Worm (Caenorhabditis elegans) whole organism, late embryonic: ENCODE results near the gene col-79.
A peak's percentile ranks its signal among the peaks of the same experiment; 100 is the strongest.

Source experiments
- C08G9.2 ChIP-seq: sonication (generic microtip); optimal IDR thresholded peaks from 2 replicates; lab custom pipeline; 2016; ENCODE audit warnings: mild to moderate bottlenecking, missing genetic modification characterization, moderate library complexity, missing compliant biosample characterization
- T23F11.4 ChIP-seq: fragments of 200-800 bp; sonication (Bioruptor generic); optimal IDR thresholded peaks from 2 replicates; lab custom pipeline; 2018; ENCODE audit warnings: mild to moderate bottlenecking, missing genetic modification characterization, missing compliant biosample characterization
- Y22D7AL.16 ChIP-seq: sonication (generic microtip); optimal IDR thresholded peaks from 2 replicates; lab custom pipeline; 2016; ENCODE audit warnings: missing genetic modification characterization, missing compliant biosample characterization
- ahr-1 ChIP-seq: sonication (generic microtip); optimal IDR thresholded peaks from 2 replicates; lab custom pipeline; 2016; ENCODE audit warnings: missing genetic modification characterization, missing compliant biosample characterization
- ceh-14 ChIP-seq: sonication (generic microtip); optimal IDR thresholded peaks from 2 replicates; lab custom pipeline; 2016; ENCODE audit warnings: missing genotype, missing genetic modification characterization, missing compliant biosample characterization
- ceh-2 ChIP-seq: sonication (generic microtip); optimal IDR thresholded peaks from 2 replicates; lab custom pipeline; 2016; ENCODE audit warnings: missing genotype, missing genetic modification characterization, missing compliant biosample characterization
- ceh-22 ChIP-seq: sonication (generic microtip); optimal IDR thresholded peaks from 2 replicates; lab custom pipeline; 2017; ENCODE audit warnings: missing biosample characterization, missing genetic modification characterization
- ceh-30 ChIP-seq: fragments of 150-350 bp; optimal IDR thresholded peaks from 2 replicates; lab custom pipeline; 2014; ENCODE audit warnings: missing biosample characterization, missing genetic modification characterization
- ceh-31 ChIP-seq: sonication (generic microtip); optimal IDR thresholded peaks from 2 replicates; lab custom pipeline; 2016; ENCODE audit warnings: missing genetic modification characterization, missing compliant biosample characterization
- ceh-45 ChIP-seq: fragments of 200-800 bp; sonication (Bioruptor generic); IDR thresholded peaks from 2 replicates; pipeline ENCODE4 v1.3.6; 2022; ENCODE audit warnings: missing genetic modification reagents, missing genetic modification characterization, missing compliant biosample characterization
- ceh-6 ChIP-seq: fragments of 200-800 bp; sonication (Bioruptor generic); optimal IDR thresholded peaks from 2 replicates; lab custom pipeline; 2018; ENCODE audit warnings: mild to moderate bottlenecking, missing genetic modification characterization, missing compliant biosample characterization
- ceh-9 ChIP-seq: sonication (generic microtip); optimal IDR thresholded peaks from 2 replicates; lab custom pipeline; 2016; ENCODE audit warnings: mild to moderate bottlenecking, missing genetic modification characterization, inconsistent platforms, missing compliant biosample characterization
- che-1 ChIP-seq: sonication (generic microtip); optimal IDR thresholded peaks from 2 replicates; lab custom pipeline; 2016; ENCODE audit warnings: mild to moderate bottlenecking, missing genetic modification characterization, missing compliant biosample characterization
- dmd-4 ChIP-seq: sonication (generic microtip); optimal IDR thresholded peaks from 2 replicates; lab custom pipeline; 2016; ENCODE audit warnings: borderline replicate concordance, missing genetic modification characterization, missing compliant biosample characterization
- elt-2 ChIP-seq: sonication (generic microtip); optimal IDR thresholded peaks from 2 replicates; lab custom pipeline; 2016; ENCODE audit warnings: missing genetic modification reagents, missing genetic modification characterization, missing compliant biosample characterization
- elt-4 ChIP-seq: sonication (generic microtip); optimal IDR thresholded peaks from 2 replicates; lab custom pipeline; 2016; ENCODE audit warnings: missing genetic modification characterization, missing compliant biosample characterization
- ets-4 ChIP-seq: sonication (generic microtip); optimal IDR thresholded peaks from 2 replicates; lab custom pipeline; 2016; ENCODE audit warnings: missing genetic modification characterization, missing compliant biosample characterization
- fkh-10 ChIP-seq: fragments of 150-350 bp; optimal IDR thresholded peaks from 2 replicates; lab custom pipeline; 2014; ENCODE audit warnings: missing biosample characterization, missing genetic modification reagents, missing genetic modification characterization
- gmeb-2 ChIP-seq: sonication (generic microtip); optimal IDR thresholded peaks from 2 replicates; lab custom pipeline; 2016; ENCODE audit warnings: missing genetic modification characterization, inconsistent platforms, missing compliant biosample characterization
- hlh-15 ChIP-seq: sonication (generic microtip); optimal IDR thresholded peaks from 2 replicates; lab custom pipeline; 2016; ENCODE audit warnings: missing genetic modification characterization, missing compliant biosample characterization
- hlh-8 ChIP-seq: sonication (generic microtip); optimal IDR thresholded peaks from 2 replicates; lab custom pipeline; 2016; ENCODE audit warnings: missing genotype, missing genetic modification characterization, missing compliant biosample characterization
- madf-2 ChIP-seq: sonication (generic microtip); optimal IDR thresholded peaks from 2 replicates; lab custom pipeline; 2017; ENCODE audit warnings: missing genetic modification characterization, missing compliant biosample characterization
- npax-4 ChIP-seq: sonication (generic microtip); optimal IDR thresholded peaks from 2 replicates; lab custom pipeline; 2016; ENCODE audit warnings: missing genetic modification characterization, missing compliant biosample characterization
- pax-1 ChIP-seq: fragments of 150-350 bp; optimal IDR thresholded peaks from 2 replicates; lab custom pipeline; 2014; ENCODE audit warnings: missing biosample characterization, missing genetic modification characterization
- ref-2 ChIP-seq: sonication (generic microtip); optimal IDR thresholded peaks from 2 replicates; lab custom pipeline; 2016; ENCODE audit warnings: missing genetic modification characterization, missing compliant biosample characterization
- sox-4 ChIP-seq: sonication (generic microtip); optimal IDR thresholded peaks from 2 replicates; lab custom pipeline; 2017; ENCODE audit warnings: mild to moderate bottlenecking, missing genetic modification characterization, inconsistent platforms, missing compliant biosample characterization
- syd-9 ChIP-seq: sonication (generic microtip); optimal IDR thresholded peaks from 2 replicates; lab custom pipeline; 2016; ENCODE audit warnings: mild to moderate bottlenecking, missing genetic modification characterization, moderate library complexity, missing compliant biosample characterization
- tbx-2 ChIP-seq: sonication (generic microtip); optimal IDR thresholded peaks from 2 replicates; lab custom pipeline; 2016; ENCODE audit warnings: missing genetic modification characterization, missing compliant biosample characterization
- tbx-7 ChIP-seq: sonication (generic microtip); optimal IDR thresholded peaks from 2 replicates; lab custom pipeline; 2016; ENCODE audit warnings: missing genotype, missing genetic modification characterization, missing compliant biosample characterization
- unc-3 ChIP-seq, 2 experiments: fragments of 200-800 bp in 1 of 2; sonication (Bioruptor generic) in 1 of 2; sonication (generic microtip) in 1 of 2; conservative IDR thresholded peaks in 1 of 2; optimal IDR thresholded peaks in 1 of 2; 2 replicates each; pipeline versions ENCODE4 v1.3.6 to Lab custom; 2016 to 2022; ENCODE audit warnings: missing compliant biosample characterization in 2 of 2, missing genetic modification characterization in 2 of 2, missing genetic modification reagents in 1 of 2
- unc-42 ChIP-seq: sonication (generic microtip); optimal IDR thresholded peaks from 2 replicates; lab custom pipeline; 2016; ENCODE audit warnings: missing genotype, missing genetic modification characterization, missing compliant biosample characterization
- unc-55 ChIP-seq: sonication (generic microtip); optimal IDR thresholded peaks from 2 replicates; lab custom pipeline; 2017; ENCODE audit warnings: missing biosample characterization, missing genetic modification reagents, missing genetic modification characterization
- zip-5 ChIP-seq: sonication (generic microtip); optimal IDR thresholded peaks from 2 replicates; lab custom pipeline; 2016; ENCODE audit warnings: missing genetic modification characterization, missing compliant biosample characterization
- ztf-16 ChIP-seq: sonication (generic microtip); optimal IDR thresholded peaks from 2 replicates; lab custom pipeline; 2017; ENCODE audit warnings: missing genetic modification characterization, missing compliant biosample characterization

The col-79 gene

DNA sequence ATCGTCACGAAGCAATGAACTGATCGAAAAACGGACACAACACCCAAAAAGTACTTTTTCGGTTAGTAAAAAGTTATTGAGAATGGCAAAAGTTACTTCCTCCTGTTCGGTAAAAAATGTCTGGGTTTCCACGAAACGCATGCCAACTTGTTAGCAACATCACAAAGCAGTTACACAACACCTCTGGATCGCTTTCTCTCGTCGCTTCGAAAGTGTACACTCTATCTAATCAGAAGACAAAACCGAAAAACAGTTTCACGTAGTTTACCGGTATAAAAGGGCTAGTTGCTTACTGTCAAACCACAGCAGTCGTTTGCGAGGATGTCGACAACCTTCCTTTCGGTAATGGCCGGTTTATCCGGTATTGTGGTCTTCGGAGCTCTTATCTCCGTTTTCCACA, 3.5 kb downstream of the col-79 start, which contains the start of gene col-80:
Gene col-80, plus strand, starts transcription at position 301 of the 400 bp plus-strand sequence.
- TF ChIP-seq ceh-6 (GFP tag; lab: Kevin White, UChicago) (no peak), ceh-45 (no peak), pax-1 (tag; lab: Kevin White, UChicago) (no peak), ahr-1 (tag; lab: Kevin White, UChicago) (no peak), unc-3 (GFP tag; conservative IDR thresholded peaks at IDR 0.05; lab: Robert Waterston, UW) (no peak), unc-3 (tag; optimal IDR thresholded peaks at IDR 0.05; lab: Kevin White, UChicago) (no peak), npax-4 (no peak), fkh-10 (GFP tag; lab: Kevin White, UChicago) (no peak)

DNA sequence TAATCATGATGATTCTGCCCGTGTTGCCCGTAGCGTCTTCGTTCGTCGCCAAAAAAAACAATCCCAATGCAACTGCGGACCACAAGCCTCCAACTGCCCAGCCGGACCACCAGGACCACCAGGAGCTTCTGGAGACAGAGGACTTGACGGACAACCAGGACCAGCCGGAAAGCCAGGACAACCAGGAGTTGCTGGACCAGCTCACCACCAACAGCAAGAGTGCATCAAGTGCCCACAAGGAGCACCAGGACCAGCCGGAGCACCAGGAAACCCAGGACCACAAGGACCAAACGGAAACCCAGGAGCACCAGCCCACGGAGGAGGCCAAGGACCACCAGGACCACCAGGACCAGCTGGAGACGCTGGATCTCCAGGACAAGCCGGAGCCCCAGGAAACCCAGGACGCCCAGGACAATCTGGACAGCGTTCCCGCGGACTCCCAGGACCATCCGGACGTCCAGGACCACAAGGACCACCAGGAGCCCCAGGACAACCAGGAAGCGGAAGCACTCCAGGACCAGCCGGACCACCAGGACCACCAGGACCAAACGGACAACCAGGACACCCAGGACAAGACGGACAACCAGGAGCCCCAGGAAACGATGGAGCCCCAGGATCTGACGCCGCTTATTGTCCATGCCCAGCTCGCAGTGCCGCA, 4.2 kb downstream of the col-79 start:
- TF ChIP-seq syd-9 = peak; percentile 5
- TF ChIP-seq elt-4 (tag; lab: Kevin White, UChicago) = peak; percentile 85
- TF ChIP-seq ahr-1 (tag; lab: Kevin White, UChicago) = no peak
- no peak for TF ChIP-seq dmd-4 (tag; lab: Kevin White, UChicago)
- TF ChIP-seq, all 69 proteins: peak for 2

DNA sequence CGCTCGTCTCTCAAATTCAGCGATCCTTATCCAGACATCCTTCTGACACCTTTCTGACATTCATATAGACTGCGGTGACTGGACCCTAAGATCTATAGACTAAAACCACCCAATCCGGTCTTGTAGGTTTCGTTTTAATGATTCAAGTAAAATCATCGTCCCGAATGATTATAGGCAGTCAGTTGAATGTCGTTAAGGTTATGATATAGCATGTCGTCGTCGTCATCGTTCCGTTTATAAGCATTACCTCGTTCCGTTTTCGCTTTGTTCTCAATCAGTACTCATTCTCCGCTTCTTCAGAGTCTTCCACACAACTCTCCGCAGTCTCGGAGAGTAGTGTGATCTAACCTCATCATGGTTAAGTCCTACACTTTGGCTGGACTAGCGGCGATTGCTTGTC, 5.2 kb downstream of the col-79 start, which contains the start of gene bli-1:
Gene bli-1, plus strand, starts transcription at position 301 of the 400 bp plus-strand sequence.
- TF ChIP-seq dmd-4 (tag; lab: Kevin White, UChicago) = no peak
- TF ChIP-seq zip-5 (tag; lab: Kevin White, UChicago) = no peak
- TF ChIP-seq ceh-9 (tag; lab: Kevin White, UChicago) = no peak
- no peak for TF ChIP-seq C08G9.2 (tag; lab: Kevin White, UChicago)
- TF ChIP-seq hlh-15 = no peak
- TF ChIP-seq ceh-22 = no peak
- TF ChIP-seq ceh-14 (tag; lab: Kevin White, UChicago) = no peak
- no peak for TF ChIP-seq gmeb-2 (tag; lab: Kevin White, UChicago)
- TF ChIP-seq tbx-7 (tag; lab: Kevin White, UChicago) = no peak
- TF ChIP-seq ceh-30 (tag; lab: Kevin White, UChicago) = no peak
- TF ChIP-seq sox-4 = no peak
- TF ChIP-seq ceh-6 (GFP tag; lab: Kevin White, UChicago) = no peak
- no peak for TF ChIP-seq ztf-16 (tag; lab: Kevin White, UChicago)
- no peak for TF ChIP-seq pax-1 (tag; lab: Kevin White, UChicago)
- TF ChIP-seq elt-2 (tag; lab: Kevin White, UChicago) = no peak
- TF ChIP-seq, all 69 proteins: peak for 0

DNA sequence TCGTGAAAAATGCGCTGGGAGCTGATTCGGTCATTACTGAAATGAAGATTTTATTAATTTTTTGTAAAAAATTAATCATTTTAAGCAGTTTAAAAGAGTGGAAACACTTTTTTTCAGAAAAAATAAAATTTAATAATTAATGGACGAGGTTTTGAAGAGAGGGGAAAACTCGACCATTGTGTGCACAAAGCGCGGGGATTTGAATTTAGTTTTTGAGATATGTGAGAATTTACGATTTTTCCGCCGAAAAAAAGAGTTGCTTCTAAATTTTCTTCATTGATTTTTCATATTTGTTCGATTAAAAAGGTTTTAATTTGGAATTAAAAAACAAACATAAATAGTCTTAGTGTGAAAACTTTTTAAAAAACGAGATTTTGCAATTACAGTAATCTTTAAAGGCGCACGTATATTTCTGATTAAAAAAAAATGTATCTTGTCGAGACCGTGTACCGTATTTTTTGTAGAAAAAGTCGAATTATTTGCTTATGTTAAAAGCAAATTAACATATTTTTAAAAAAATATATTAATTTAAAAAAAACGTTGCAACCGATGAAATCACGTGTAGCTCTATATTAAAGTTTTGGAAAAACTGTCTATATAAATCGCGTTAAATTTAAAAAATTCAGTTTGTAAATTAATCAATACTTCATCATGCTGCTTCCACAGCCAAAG, 11.0 kb downstream of the col-79 start, which contains the start of the genes dph-2 and C09G5.7:
Gene dph-2, minus strand, starts transcription at position 36 of the 672 bp plus-strand sequence.
Gene C09G5.7, plus strand, starts transcription at position 622 of the 672 bp plus-strand sequence.
- peak; percentile 10 for TF ChIP-seq hlh-8 (tag; lab: Kevin White, UChicago)
- peak; percentile 32 for TF ChIP-seq unc-42 (tag; lab: Kevin White, UChicago)
- no peak for TF ChIP-seq che-1 (tag; lab: Kevin White, UChicago)
- peak; percentile 63 for TF ChIP-seq ceh-31 (tag; lab: Kevin White, UChicago)
- no peak for TF ChIP-seq Y22D7AL.16 (tag; lab: Kevin White, UChicago)
- TF ChIP-seq ceh-22 = no peak
- peak; percentile 65 for TF ChIP-seq C08G9.2 (tag; lab: Kevin White, UChicago)
- peak; percentile 19 for TF ChIP-seq tbx-2 (tag; lab: Kevin White, UChicago)
- peak; percentile 46 for TF ChIP-seq ets-4
- peak; percentile 67 for TF ChIP-seq ceh-2 (tag; lab: Kevin White, UChicago)
- TF ChIP-seq tbx-7 (tag; lab: Kevin White, UChicago) = peak; percentile 26

DNA sequence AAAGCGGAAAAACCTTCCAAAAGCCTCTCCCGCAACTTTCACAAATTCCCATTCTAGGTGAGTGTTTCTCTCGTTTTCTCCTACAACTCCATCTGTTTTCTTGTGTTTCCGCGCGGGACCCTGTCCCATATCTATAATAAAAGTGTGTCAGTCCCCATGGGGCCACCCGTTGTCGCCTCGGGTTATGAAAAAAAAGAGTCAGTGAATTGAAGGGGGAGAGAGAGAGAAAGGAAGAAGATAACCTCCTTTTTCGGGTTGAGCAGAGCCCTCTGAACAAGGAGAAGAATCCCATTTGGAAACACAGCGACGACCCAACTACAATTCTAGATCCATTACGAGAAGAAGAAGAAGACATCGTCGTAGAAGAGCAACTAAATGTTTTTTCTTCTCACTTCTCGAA, 13.7 kb downstream of the col-79 start, which contains the start of gene C09G5.13:
Gene C09G5.13, plus strand, starts transcription at position 301 of the 400 bp plus-strand sequence.
- TF ChIP-seq ref-2 (tag; lab: Kevin White, UChicago) = no peak
- TF ChIP-seq T23F11.4 (GFP tag; lab: Kevin White, UChicago) = no peak
- no peak for TF ChIP-seq unc-55
- no peak for TF ChIP-seq fkh-10 (GFP tag; lab: Kevin White, UChicago)
- TF ChIP-seq madf-2 (tag; lab: Kevin White, UChicago) = no peak
- no peak for TF ChIP-seq ceh-22
